Worm (Caenorhabditis elegans): ENCODE measurements around the gene dim-1.

ce11 chrX:8014407-8015003 lies 43.5 kb downstream of the dim-1 start, which contains the start of gene unk-1:
- TF ChIP-seq unc-62 (GFP tag; optimal IDR thresholded peaks at IDR 0.05 in 1 of 2), result peak in 1 of 2 experiments; percentile 29
- TF ChIP-seq unc-62 (tag; optimal IDR thresholded peaks at IDR 0.05), result no peak
- no peak for TF ChIP-seq fos-1 (tag; optimal IDR thresholded peaks at IDR 0.05)
- TF ChIP-seq lin-1 (GFP tag; IDR thresholded peaks at IDR 0.05), result no peak
- TF ChIP-seq dmd-6 (GFP tag; IDR thresholded peaks at IDR 0.05), result peak; percentile 35
- no peak for TF ChIP-seq ama-1 (optimal IDR thresholded peaks at IDR 0.05)
- TF ChIP-seq skn-1 (tag; optimal IDR thresholded peaks at IDR 0.05), result no peak
- no peak for TF ChIP-seq lir-3 (tag; optimal IDR thresholded peaks at IDR 0.05)
- TF ChIP-seq aha-1 (tag), result peak; percentile 61
- no peak for TF ChIP-seq mes-2 (tag; optimal IDR thresholded peaks at IDR 0.05; ENCODE audit: poor library complexity, severe bottlenecking)
- no peak for TF ChIP-seq ceh-20 (GFP tag; IDR thresholded peaks at IDR 0.05)
- peak; percentile 77 for TF ChIP-seq pqm-1 (tag; optimal IDR thresholded peaks at IDR 0.05)

All from whole organism, L4 larva.